Fruit fly (Drosophila melanogaster) whole organism, embryonic: Measurements from ENCODE around the gene et.

ENCODE experiments used
- Aef1 ChIP-seq: fragments of 200-800 bp; sonication (Bioruptor generic); IDR thresholded peaks from 3 replicates; pipeline ENCODE4 v1.3.6; 2022; ENCODE audit warnings: missing biosample characterization, missing genetic modification characterization
- BEAF-32 ChIP-seq: fragments of 200-800 bp; sonication (Bioruptor generic); optimal IDR thresholded peaks from 3 replicates; lab custom pipeline; 2017; ENCODE audit warnings: missing biosample characterization, missing genetic modification characterization, mild to moderate bottlenecking, moderate library complexity, missing genetic modification reagents
- Bgb ChIP-seq: fragments of 200-800 bp; sonication (Bioruptor generic); IDR thresholded peaks from 2 replicates; pipeline ENCODE4 v1.3.6; 2022; ENCODE audit warnings: missing biosample characterization, missing genetic modification characterization; ENCODE audit not compliant: partially characterized antibody
- Blimp-1 ChIP-seq: fragments of 200-800 bp; sonication (Bioruptor generic); optimal IDR thresholded peaks from 3 replicates; lab custom pipeline; 2018; ENCODE audit warnings: missing biosample characterization, missing genetic modification characterization, mild to moderate bottlenecking, moderate library complexity, missing genetic modification reagents
- CG10366 ChIP-seq: fragments of 200-800 bp; sonication (Bioruptor generic); IDR thresholded peaks from 2 replicates; pipeline ENCODE4 v1.3.6; 2022; ENCODE audit warnings: missing biosample characterization, missing genetic modification characterization
- CG11085 ChIP-seq: fragments of 200-800 bp; sonication (Bioruptor generic); IDR thresholded peaks from 2 replicates; pipeline ENCODE4 v1.3.6; 2022; ENCODE audit warnings: missing biosample characterization, missing genetic modification characterization
- CG11504 ChIP-seq: fragments of 200-800 bp; sonication (Bioruptor generic); optimal IDR thresholded peaks from 3 replicates; lab custom pipeline; 2019; ENCODE audit warnings: missing biosample characterization, mild to moderate bottlenecking, missing genetic modification characterization, moderate library complexity
- CG13775 ChIP-seq: fragments of 200-800 bp; sonication (Bioruptor generic); optimal IDR thresholded peaks from 3 replicates; lab custom pipeline; 2017; ENCODE audit warnings: missing biosample characterization, mild to moderate bottlenecking, missing genetic modification characterization
- CG17385 ChIP-seq: fragments of 200-800 bp; sonication (Bioruptor generic); optimal IDR thresholded peaks from 3 replicates; lab custom pipeline; 2018; ENCODE audit warnings: missing biosample characterization, mild to moderate bottlenecking, missing genetic modification characterization
- CG30020 ChIP-seq: fragments of 200-800 bp; optimal IDR thresholded peaks from 2 replicates; lab custom pipeline; 2019; ENCODE audit warnings: missing biosample characterization, mild to moderate bottlenecking, missing genetic modification characterization, moderate library complexity
- CG30403 ChIP-seq: fragments of 200-800 bp; sonication (Bioruptor generic); optimal IDR thresholded peaks from 3 replicates; lab custom pipeline; 2016; ENCODE audit warnings: missing biosample characterization, missing genetic modification characterization
- CG3163 ChIP-seq: fragments of 200-800 bp; sonication (Bioruptor generic); optimal IDR thresholded peaks from 3 replicates; lab custom pipeline; 2016; ENCODE audit warnings: missing biosample characterization, missing genetic modification characterization
- CG3995 ChIP-seq: fragments of 200-800 bp; sonication (Bioruptor generic); optimal IDR thresholded peaks from 3 replicates; lab custom pipeline; 2016; ENCODE audit warnings: missing biosample characterization, missing genetic modification characterization
- CG5245 ChIP-seq: fragments of 200-800 bp; sonication (Bioruptor generic); optimal IDR thresholded peaks from 3 replicates; lab custom pipeline; 2016; ENCODE audit warnings: missing biosample characterization, missing genetic modification characterization
- CG7556 ChIP-seq: fragments of 200-800 bp; sonication (Bioruptor generic); optimal IDR thresholded peaks from 2 replicates; lab custom pipeline; 2017; ENCODE audit warnings: missing biosample characterization, mild to moderate bottlenecking, missing genetic modification characterization
- CG8089 ChIP-seq: fragments of 200-800 bp; sonication (Bioruptor generic); optimal IDR thresholded peaks from 3 replicates; lab custom pipeline; 2016; ENCODE audit warnings: missing biosample characterization, missing genetic modification characterization
- CG8388 ChIP-seq: fragments of 200-800 bp; sonication (Bioruptor generic); optimal IDR thresholded peaks from 2 replicates; lab custom pipeline; 2019; ENCODE audit warnings: missing biosample characterization, mild to moderate bottlenecking, missing genetic modification characterization, moderate library complexity
- CG8924 ChIP-seq: fragments of 200-800 bp; optimal IDR thresholded peaks from 3 replicates; lab custom pipeline; 2019; ENCODE audit warnings: missing biosample characterization, mild to moderate bottlenecking, missing genetic modification characterization, moderate library complexity
- CG9797 ChIP-seq: fragments of 200-800 bp; sonication (Bioruptor generic); optimal IDR thresholded peaks from 3 replicates; lab custom pipeline; 2018; ENCODE audit warnings: missing biosample characterization, mild to moderate bottlenecking, missing genetic modification characterization
- Deaf1 ChIP-seq: fragments of 200-800 bp; optimal IDR thresholded peaks from 3 replicates; lab custom pipeline; 2019; ENCODE audit warnings: missing biosample characterization, mild to moderate bottlenecking, missing genetic modification characterization, moderate library complexity
- Dp ChIP-seq: fragments of 200-800 bp; sonication (Bioruptor generic); optimal IDR thresholded peaks from 2 replicates; lab custom pipeline; 2018; ENCODE audit warnings: missing biosample characterization, mild to moderate bottlenecking, missing genetic modification characterization, moderate library complexity
- ERR ChIP-seq: fragments of 200-800 bp; sonication (Bioruptor generic); optimal IDR thresholded peaks from 2 replicates; lab custom pipeline; 2016; ENCODE audit warnings: missing biosample characterization, missing genetic modification characterization
- Elba2 ChIP-seq: fragments of 200-800 bp; sonication (Bioruptor generic); optimal IDR thresholded peaks from 3 replicates; lab custom pipeline; 2016; ENCODE audit warnings: missing biosample characterization, missing genetic modification characterization
- HLHmδ ChIP-seq: fragments of 200-800 bp; sonication (Bioruptor generic); optimal IDR thresholded peaks from 2 replicates; lab custom pipeline; 2018; ENCODE audit warnings: missing biosample characterization, mild to moderate bottlenecking, missing genetic modification characterization, moderate library complexity
- Hr39 ChIP-seq: fragments of >200 bp; optimal IDR thresholded peaks from 2 replicates; lab custom pipeline; 2017
- Hr78 ChIP-seq, 2 experiments: fragments of 200-800 bp in 1 of 2; fragments of >200 bp in 1 of 2; sonication (Bioruptor generic) in 1 of 2; optimal IDR thresholded peaks; 2 replicates each; lab custom pipeline; 2017 to 2019; ENCODE audit warnings: missing biosample characterization in 2 of 2, missing genetic modification characterization in 2 of 2, mild to moderate bottlenecking in 1 of 2, moderate library complexity in 1 of 2
- Nf-YA ChIP-seq: fragments of 200-800 bp; sonication (Bioruptor generic); IDR thresholded peaks from 2 replicates; pipeline ENCODE4 v1.3.6; 2022; ENCODE audit warnings: missing biosample characterization, missing genetic modification characterization
- Ravus ChIP-seq: fragments of 200-800 bp; sonication (Bioruptor generic); IDR thresholded peaks from 2 replicates; pipeline ENCODE4 v1.3.6; 2022; ENCODE audit warnings: missing biosample characterization, missing genetic modification characterization
- ara ChIP-seq: fragments of 200-800 bp; sonication (Bioruptor generic); IDR thresholded peaks from 2 replicates; pipeline ENCODE4 v1.3.6; 2022; ENCODE audit warnings: missing biosample characterization, missing genetic modification characterization
- bbx ChIP-seq: fragments of 200-800 bp; sonication (Bioruptor generic); IDR thresholded peaks from 2 replicates; pipeline ENCODE4 v1.3.6; 2022; ENCODE audit warnings: missing biosample characterization, missing genetic modification characterization; ENCODE audit not compliant: partially characterized antibody
- crp ChIP-seq, 2 experiments: fragments of 200-800 bp; sonication (Bioruptor generic); optimal IDR thresholded peaks; 2 replicates in 1 of 2; 3 replicates in 1 of 2; lab custom pipeline; 2017; ENCODE audit warnings: missing biosample characterization in 2 of 2, missing genetic modification characterization in 2 of 2, mild to moderate bottlenecking in 1 of 2, moderate library complexity in 1 of 2
- dimm ChIP-seq: fragments of 200-800 bp; sonication (Bioruptor generic); IDR thresholded peaks from 2 replicates; pipeline ENCODE4 v1.3.6; 2022; ENCODE audit warnings: missing biosample characterization, missing genetic modification characterization
- disco-r ChIP-seq: fragments of 200-800 bp; sonication (Bioruptor generic); optimal IDR thresholded peaks from 2 replicates; lab custom pipeline; 2016; ENCODE audit warnings: missing biosample characterization, missing genetic modification characterization
- insv ChIP-seq, 2 experiments: fragments of 200-800 bp; sonication (Bioruptor generic); optimal IDR thresholded peaks; 3 replicates each; lab custom pipeline; 2016 to 2018; ENCODE audit warnings: missing biosample characterization in 2 of 2, missing genetic modification characterization in 2 of 2
- peb ChIP-seq: fragments of 200-800 bp; sonication (Bioruptor generic); IDR thresholded peaks from 2 replicates; pipeline ENCODE4 v1.3.6; 2022; ENCODE audit warnings: missing biosample characterization, missing genetic modification characterization
- prd ChIP-seq, 3 experiments: fragments of >200 bp in 2 of 3; fragments of 200-800 bp in 1 of 3; sonication (Bioruptor generic) in 1 of 3; optimal IDR thresholded peaks in 2 of 3; IDR thresholded peaks in 1 of 3; 2 replicates in 2 of 3; 3 replicates in 1 of 3; pipeline versions ENCODE4 v1.3.6 to Lab custom; 2017 to 2022; ENCODE audit warnings: missing biosample characterization in 1 of 3, missing genetic modification characterization in 1 of 3
- sens ChIP-seq: fragments of 200-800 bp; sonication (Bioruptor generic); peaks from one replicate; lab custom pipeline; 2016; ENCODE audit warnings: missing biosample characterization, missing genetic modification characterization
- sens-2 ChIP-seq: fragments of 200-800 bp; sonication (Bioruptor generic); IDR thresholded peaks from 2 replicates; pipeline ENCODE4 v1.3.6; 2022; ENCODE audit warnings: missing biosample characterization, missing genetic modification characterization
- sisA ChIP-seq: fragments of 200-800 bp; sonication (Bioruptor generic); IDR thresholded peaks from 2 replicates; pipeline ENCODE4 v1.3.6; 2022; ENCODE audit warnings: missing biosample characterization, missing genetic modification characterization
- sqz ChIP-seq: fragments of 200-800 bp; sonication (Bioruptor generic); optimal IDR thresholded peaks from 3 replicates; lab custom pipeline; 2018; ENCODE audit warnings: missing biosample characterization, mild to moderate bottlenecking, missing genetic modification characterization
- stc ChIP-seq: fragments of 200-800 bp; sonication (Bioruptor generic); IDR thresholded peaks from 2 replicates; pipeline ENCODE4 v1.3.6; 2022; ENCODE audit warnings: missing biosample characterization, missing genetic modification characterization
- sug ChIP-seq: fragments of 200-800 bp; optimal IDR thresholded peaks from 2 replicates; lab custom pipeline; 2019; ENCODE audit warnings: missing biosample characterization, mild to moderate bottlenecking, missing genetic modification characterization, moderate library complexity
- yki ChIP-seq: fragments of >200 bp; optimal IDR thresholded peaks from 3 replicates; lab custom pipeline; 2018
- z ChIP-seq: fragments of 200-800 bp; sonication (Bioruptor generic); IDR thresholded peaks from 3 replicates; pipeline ENCODE4 v1.3.6; 2022; ENCODE audit warnings: missing biosample characterization, missing genetic modification characterization

et gene

dm6 chrX:19667444-19668104, 8.1 kb downstream of the et start (continued):
- peak in 1 of 2 experiments; percentile 67 for TF ChIP-seq Hr78 (GFP tag; optimal IDR thresholded peaks at IDR 0.05; lab: Kevin White, UChicago)
- TF ChIP-seq CG30020 (tag; lab: Kevin White, UChicago) = no peak
- TF ChIP-seq CG17385 (GFP tag; lab: Kevin White, UChicago) = no peak
- no peak for TF ChIP-seq Aef1
- no peak for TF ChIP-seq Dp
- no peak for TF ChIP-seq Ravus (GFP tag; lab: Robert Waterston, UW)
- TF ChIP-seq Blimp-1 = peak; percentile 68
- TF ChIP-seq CG5245 (GFP tag; lab: Kevin White, UChicago) = no peak
- TF ChIP-seq peb = no peak
- TF ChIP-seq stc (GFP tag; lab: Robert Waterston, UW) = no peak
- TF ChIP-seq CG10366 = no peak
- TF ChIP-seq sisA (GFP tag; lab: Robert Waterston, UW) = no peak
- peak; percentile 36 for TF ChIP-seq Deaf1 (tag; lab: Kevin White, UChicago)
- no peak for TF ChIP-seq Nf-YA (GFP tag; lab: Robert Waterston, UW)
- TF ChIP-seq CG11085 (GFP tag; lab: Robert Waterston, UW) = no peak
- TF ChIP-seq sens (GFP tag; lab: Kevin White, UChicago) = peak; percentile 37
- TF ChIP-seq z (GFP tag; lab: Robert Waterston, UW) = 0 out of 3 replicates have a peak, but pooled peaks have one; percentile 50
- no peak for TF ChIP-seq CG7556
- TF ChIP-seq CG30403 (GFP tag; lab: Kevin White, UChicago) = no peak
- no peak for TF ChIP-seq crp (GFP tag; optimal IDR thresholded peaks at IDR 0.05; lab: Kevin White, UChicago)
- TF ChIP-seq bbx (GFP tag; lab: Robert Waterston, UW) = no peak
- peak; percentile 7 for TF ChIP-seq BEAF-32 (GFP tag; lab: Kevin White, UChicago)
- no peak for TF ChIP-seq ara (GFP tag; lab: Robert Waterston, UW)
- TF ChIP-seq prd (optimal IDR thresholded peaks at IDR 0.05; lab: Kevin White, UChicago) = no peak
- no peak for TF ChIP-seq prd (GFP tag; IDR thresholded peaks at IDR 0.05; lab: Robert Waterston, UW)
- TF ChIP-seq Hr39 (lab: Kevin White, UChicago) = no peak
- TF ChIP-seq disco-r (GFP tag; lab: Kevin White, UChicago) = no peak
- TF ChIP-seq yki (lab: Kevin White, UChicago) = no peak
- TF ChIP-seq insv (GFP tag; optimal IDR thresholded peaks at IDR 0.05; lab: Kevin White, UChicago) = peak in 1 of 2 experiments; percentile 84
- TF ChIP-seq CG11504 (tag; lab: Kevin White, UChicago) = no peak
- no peak for TF ChIP-seq CG13775 (GFP tag; lab: Kevin White, UChicago)
- TF ChIP-seq dimm (GFP tag; lab: Robert Waterston, UW) = no peak
- no peak for TF ChIP-seq CG8089 (GFP tag; lab: Kevin White, UChicago)
- no peak for TF ChIP-seq CG9797 (GFP tag; lab: Kevin White, UChicago)
- peak; percentile 80 for TF ChIP-seq CG8388 (GFP tag; lab: Kevin White, UChicago)
- TF ChIP-seq Elba2 (GFP tag; lab: Kevin White, UChicago) = peak; percentile 92
- peak; percentile 32 for TF ChIP-seq sug (tag; lab: Kevin White, UChicago)
- no peak for TF ChIP-seq sens-2
- TF ChIP-seq ERR (GFP tag; lab: Kevin White, UChicago) = peak; percentile 83
- no peak for TF ChIP-seq Bgb (GFP tag; lab: Robert Waterston, UW)
- TF ChIP-seq HLHmδ (GFP tag; lab: Kevin White, UChicago) = no peak
- no peak for TF ChIP-seq CG3163 (GFP tag; lab: Kevin White, UChicago)
- TF ChIP-seq CG8924 (tag; lab: Kevin White, UChicago) = no peak
- TF ChIP-seq sqz (GFP tag; lab: Kevin White, UChicago) = no peak
- peak; percentile 68 for TF ChIP-seq CG3995 (GFP tag; lab: Kevin White, UChicago)
